Worm (Caenorhabditis elegans): ENCODE results near the gene best-23.

- no peak for TF ChIP-seq ceh-8 (GFP tag; optimal IDR thresholded peaks at IDR 0.05)
- no peak for TF ChIP-seq lin-39 (tag; optimal IDR thresholded peaks at IDR 0.05)
- TF ChIP-seq zag-1 (tag; optimal IDR thresholded peaks at IDR 0.05): no peak
- no peak for TF ChIP-seq unc-30 (tag; optimal IDR thresholded peaks at IDR 0.05)
- TF ChIP-seq pax-3 (tag; optimal IDR thresholded peaks at IDR 0.05): no peak
- TF ChIP-seq C34B4.2 (tag; optimal IDR thresholded peaks at IDR 0.05): no peak
- TF ChIP-seq fkh-10 (GFP tag; optimal IDR thresholded peaks at IDR 0.05): no peak
- no peak for TF ChIP-seq nhr-28 (tag; optimal IDR thresholded peaks at IDR 0.05)
- TF ChIP-seq unc-62 (GFP tag; optimal IDR thresholded peaks at IDR 0.05): no peak
- TF ChIP-seq jun-1 (tag; optimal IDR thresholded peaks at IDR 0.05): no peak
Measured at ce11 chrII:7855619-7856018, 51.8 kb downstream of the best-23 start, which contains the start of gene mdmh-35.
